Worm (Caenorhabditis elegans) whole organism, L4 larva: ENCODE measurements around the gene F26F4.5.

Experiments used
- F37D6.2 ChIP-seq: sonication (generic microtip); optimal IDR thresholded peaks from 2 replicates; lab custom pipeline; 2016; ENCODE audit warnings: mild to moderate bottlenecking, missing genetic modification characterization, missing compliant biosample characterization
- F44E2.7 ChIP-seq: fragments of 200-800 bp; sonication (Bioruptor generic); IDR thresholded peaks from 2 replicates; pipeline ENCODE4 v2.1.2; 2022; ENCODE audit warnings: missing genetic modification characterization, missing compliant biosample characterization
- aha-1 ChIP-seq: fragments of 150-350 bp; peaks from one replicate; lab custom pipeline; 2014; ENCODE audit warnings: missing biosample characterization, missing genetic modification characterization
- ceh-44 ChIP-seq: fragments of 200-800 bp; sonication (Bioruptor generic); IDR thresholded peaks from 2 replicates; pipeline ENCODE4 v1.3.6; 2022; ENCODE audit warnings: missing genetic modification reagents, missing genetic modification characterization, missing compliant biosample characterization
- ceh-62 ChIP-seq: sonication (generic microtip); optimal IDR thresholded peaks from 2 replicates; lab custom pipeline; 2017; ENCODE audit warnings: missing biosample characterization, missing genetic modification characterization
- ces-1 ChIP-seq: fragments of 150-350 bp; sonication (generic microtip); optimal IDR thresholded peaks from 4 replicates; lab custom pipeline; 2014; ENCODE audit warnings: missing biosample characterization, missing genetic modification reagents, missing genetic modification characterization
- ctbp-1 ChIP-seq: fragments of 200-800 bp; sonication (Bioruptor generic); IDR thresholded peaks from 2 replicates; pipeline ENCODE4 v1.3.6; 2022; ENCODE audit warnings: missing genetic modification reagents, missing genetic modification characterization, missing compliant biosample characterization
- daf-12 ChIP-seq: fragments of 150-350 bp; optimal IDR thresholded peaks from 2 replicates; lab custom pipeline; 2014; ENCODE audit warnings: missing biosample characterization, missing genetic modification reagents, missing genetic modification characterization
- daf-16 ChIP-seq, 3 experiments: sonication (generic microtip); optimal IDR thresholded peaks; 2 replicates each; lab custom pipeline; 2016 to 2017; ENCODE audit warnings: missing genetic modification characterization in 3 of 3, missing genetic modification reagents in 3 of 3, mild to moderate bottlenecking in 2 of 3, missing compliant biosample characterization in 2 of 3, missing biosample characterization in 1 of 3, moderate library complexity in 1 of 3
- daf-8 ChIP-seq: fragments of 200-800 bp; sonication (Bioruptor generic); IDR thresholded peaks from 2 replicates; pipeline ENCODE4 v1.3.6; 2022; ENCODE audit warnings: missing genetic modification characterization, missing compliant biosample characterization
- dmd-6 ChIP-seq: fragments of 200-800 bp; sonication (Bioruptor generic); IDR thresholded peaks from 2 replicates; pipeline ENCODE4 v1.3.6; 2022; ENCODE audit warnings: missing genetic modification reagents, missing genetic modification characterization, missing compliant biosample characterization
- fkh-10 ChIP-seq: fragments of 150-350 bp; optimal IDR thresholded peaks from 2 replicates; lab custom pipeline; 2014; ENCODE audit warnings: missing biosample characterization, missing genetic modification reagents, missing genetic modification characterization
- fos-1 ChIP-seq: fragments of 150-350 bp; optimal IDR thresholded peaks from 2 replicates; lab custom pipeline; 2014; ENCODE audit warnings: missing biosample characterization, missing genetic modification characterization
- hif-1 ChIP-seq, 2 experiments: sonication (generic microtip); optimal IDR thresholded peaks; 2 replicates each; lab custom pipeline; 2016 to 2017; ENCODE audit warnings: missing compliant biosample characterization in 2 of 2, missing genetic modification characterization in 2 of 2, missing genetic modification reagents in 2 of 2, missing genotype in 2 of 2, mild to moderate bottlenecking in 1 of 2
- hlh-30 ChIP-seq: sonication (generic microtip); optimal IDR thresholded peaks from 2 replicates; lab custom pipeline; 2017; ENCODE audit warnings: antibody characterized with exemption, mild to moderate bottlenecking, missing genetic modification characterization, missing compliant biosample characterization; ENCODE audit not compliant: insufficient read depth
- lin-1 ChIP-seq: fragments of 200-800 bp; sonication (Bioruptor generic); IDR thresholded peaks from 2 replicates; pipeline ENCODE4 v1.3.6; 2022; ENCODE audit warnings: missing genetic modification reagents, missing genetic modification characterization, missing compliant biosample characterization
- madf-5 ChIP-seq, 2 experiments: fragments of 200-800 bp; sonication (Bioruptor generic); IDR thresholded peaks; 2 replicates each; pipeline ENCODE4 v1.3.6; 2022; ENCODE audit warnings: missing compliant biosample characterization in 2 of 2, missing genetic modification characterization in 2 of 2
- madf-9 ChIP-seq: fragments of 200-800 bp; sonication (Bioruptor generic); conservative IDR thresholded peaks from 2 replicates; pipeline ENCODE4 v1.3.6; 2022; ENCODE audit warnings: missing genetic modification reagents, missing genetic modification characterization, missing compliant biosample characterization
- mxl-3 ChIP-seq: fragments of 200-800 bp; sonication (Bioruptor generic); optimal IDR thresholded peaks from 2 replicates; lab custom pipeline; 2018; ENCODE audit warnings: mild to moderate bottlenecking, missing genetic modification characterization, missing compliant biosample characterization
- nhr-10 ChIP-seq: fragments of 150-350 bp; optimal IDR thresholded peaks from 2 replicates; lab custom pipeline; 2014; ENCODE audit warnings: missing biosample characterization, missing genetic modification characterization
- nhr-102 ChIP-seq: sonication (generic microtip); optimal IDR thresholded peaks from 2 replicates; lab custom pipeline; 2016; ENCODE audit warnings: mild to moderate bottlenecking, missing genetic modification characterization, moderate library complexity, missing compliant biosample characterization
- nhr-11 ChIP-seq: fragments of 150-350 bp; optimal IDR thresholded peaks from 2 replicates; lab custom pipeline; 2014; ENCODE audit warnings: missing biosample characterization, missing genetic modification characterization
- nhr-237 ChIP-seq: sonication (generic microtip); optimal IDR thresholded peaks from 2 replicates; lab custom pipeline; 2017; ENCODE audit warnings: missing biosample characterization, missing genetic modification characterization
- nhr-25 ChIP-seq: sonication (generic microtip); optimal IDR thresholded peaks from 2 replicates; lab custom pipeline; 2017; ENCODE audit warnings: missing genetic modification characterization, mild to moderate bottlenecking, missing compliant biosample characterization, antibody characterized with exemption, moderate library complexity, borderline replicate concordance; ENCODE audit not compliant: insufficient read depth
- nhr-28 ChIP-seq: fragments of 150-350 bp; optimal IDR thresholded peaks from 2 replicates; lab custom pipeline; 2014; ENCODE audit warnings: missing biosample characterization, missing genetic modification characterization
- nhr-41 ChIP-seq: fragments of 200-800 bp; sonication (Bioruptor generic); IDR thresholded peaks from 2 replicates; pipeline ENCODE4 v1.3.6; 2022; ENCODE audit warnings: missing genetic modification reagents, missing genetic modification characterization, missing compliant biosample characterization
- nhr-48 ChIP-seq: sonication (generic microtip); optimal IDR thresholded peaks from 2 replicates; lab custom pipeline; 2016; ENCODE audit warnings: mild to moderate bottlenecking, missing genetic modification characterization, missing compliant biosample characterization
- nhr-76 ChIP-seq: fragments of 150-350 bp; optimal IDR thresholded peaks from 2 replicates; lab custom pipeline; 2014; ENCODE audit warnings: missing biosample characterization, missing genetic modification characterization
- pha-4 ChIP-seq, 2 experiments: fragments of 150-350 bp in 1 of 2; fragments of 200-800 bp in 1 of 2; sonication (Bioruptor generic) in 1 of 2; IDR thresholded peaks in 1 of 2; optimal IDR thresholded peaks in 1 of 2; 2 replicates each; pipeline versions ENCODE4 v1.3.6 to Lab custom; 2014 to 2022; ENCODE audit warnings: missing genetic modification characterization in 2 of 2, missing genetic modification reagents in 2 of 2, missing biosample characterization in 1 of 2, missing compliant biosample characterization in 1 of 2
- php-3 ChIP-seq: fragments of 200-800 bp; sonication (Bioruptor generic); IDR thresholded peaks from 2 replicates; pipeline ENCODE4 v1.3.6; 2022; ENCODE audit warnings: missing genetic modification reagents, missing genetic modification characterization, missing compliant biosample characterization
- pqm-1 ChIP-seq: sonication (generic microtip); optimal IDR thresholded peaks from 2 replicates; lab custom pipeline; 2017; ENCODE audit warnings: missing biosample characterization, missing genetic modification characterization
- spr-3 ChIP-seq: fragments of 200-800 bp; sonication (Bioruptor generic); optimal IDR thresholded peaks from 2 replicates; lab custom pipeline; 2018; ENCODE audit warnings: mild to moderate bottlenecking, missing genetic modification characterization, missing compliant biosample characterization
- unc-130 ChIP-seq: sonication (generic microtip); optimal IDR thresholded peaks from 2 replicates; lab custom pipeline; 2016; ENCODE audit warnings: missing genetic modification reagents, missing genetic modification characterization, missing compliant biosample characterization
- unc-39 ChIP-seq: sonication (generic microtip); optimal IDR thresholded peaks from 2 replicates; lab custom pipeline; 2017; ENCODE audit warnings: missing biosample characterization, missing genetic modification characterization
- unc-62 ChIP-seq, 3 experiments: fragments of 150-350 bp in 1 of 3; sonication (generic microtip); optimal IDR thresholded peaks in 2 of 3; peaks in 1 of 3; 1 replicate in 1 of 3; 2 replicates in 2 of 3; lab custom pipeline; 2014 to 2017; ENCODE audit warnings: missing biosample characterization in 3 of 3, missing genetic modification characterization in 3 of 3, missing genetic modification reagents in 3 of 3, missing genotype in 1 of 3
- vab-7 ChIP-seq: fragments of 200-800 bp; sonication (Bioruptor generic); IDR thresholded peaks from 2 replicates; pipeline ENCODE4 v1.3.6; 2022; ENCODE audit warnings: missing genetic modification reagents, missing genetic modification characterization, missing compliant biosample characterization
- zfp-2 ChIP-seq: sonication (generic microtip); optimal IDR thresholded peaks from 2 replicates; lab custom pipeline; 2016; ENCODE audit warnings: mild to moderate bottlenecking, missing genetic modification characterization, missing compliant biosample characterization
- zip-11 ChIP-seq: fragments of 200-800 bp; sonication (Bioruptor generic); IDR thresholded peaks from 2 replicates; pipeline ENCODE4 v1.3.6; 2022; ENCODE audit warnings: missing genetic modification characterization, missing compliant biosample characterization
- ztf-7 ChIP-seq: fragments of 150-350 bp; optimal IDR thresholded peaks from 2 replicates; lab custom pipeline; 2014; ENCODE audit warnings: missing biosample characterization, missing genetic modification characterization

The F26F4.5 gene

DNA sequence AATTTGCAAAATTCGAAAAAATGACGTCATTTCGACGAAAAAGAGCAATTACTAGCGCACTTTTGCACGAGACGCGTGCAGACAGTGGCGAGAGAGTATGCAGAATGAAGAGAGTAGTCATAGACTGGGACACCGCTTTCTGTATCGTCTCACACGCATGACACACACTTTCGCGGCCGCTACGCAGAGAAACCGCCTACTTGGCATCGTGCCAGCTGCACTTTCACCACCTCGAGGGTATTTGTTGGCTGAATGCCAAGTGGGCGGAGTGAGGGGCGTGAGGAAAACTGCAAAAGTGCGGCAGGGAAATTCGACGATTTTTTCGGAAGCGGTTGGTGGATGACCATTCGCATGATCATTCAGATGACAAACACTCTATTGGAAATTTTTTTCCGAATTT lies 8.7 kb upstream of the F26F4.5 start (continued):
- TF ChIP-seq vab-7 (GFP tag; lab: Robert Waterston, UW) = peak; percentile 97
- peak; percentile 98 for TF ChIP-seq nhr-25 (tag; lab: Kevin White, UChicago)
- TF ChIP-seq pqm-1 (tag; lab: Kevin White, UChicago) = peak; percentile 31
- peak; percentile 99 for TF ChIP-seq lin-1 (GFP tag; lab: Robert Waterston, UW)
- peak; percentile 99 for TF ChIP-seq nhr-41 (GFP tag; lab: Robert Waterston, UW)
- no peak for TF ChIP-seq fos-1 (tag; lab: Kevin White, UChicago)
- peak; percentile 99 for TF ChIP-seq mxl-3
- peak; percentile 97 for TF ChIP-seq F37D6.2 (tag; lab: Kevin White, UChicago)
- peak; percentile 94; the same call in 1 of the 2 replicates for TF ChIP-seq daf-8
- peak; percentile 96 for TF ChIP-seq nhr-10 (tag; lab: Kevin White, UChicago)
- TF ChIP-seq ces-1 (GFP tag; lab: Kevin White, UChicago) = peak; percentile 70
- TF ChIP-seq madf-5 (GFP tag; IDR thresholded peaks at IDR 0.05; lab: Robert Waterston, UW) = peak in 1 of 2 experiments; percentile 78; a peak in 1 of 4 replicates
- peak; percentile 83 for TF ChIP-seq nhr-76 (tag; lab: Kevin White, UChicago)
- TF ChIP-seq nhr-237 (tag; lab: Kevin White, UChicago) = peak; percentile 77
- peak; percentile 58; the same call in 1 of the 2 replicates for TF ChIP-seq ceh-44 (GFP tag; lab: Robert Waterston, UW)
- TF ChIP-seq ctbp-1 (GFP tag; lab: Robert Waterston, UW) = peak; percentile 99
- peak; percentile 99 for TF ChIP-seq fkh-10 (GFP tag; lab: Kevin White, UChicago)
- TF ChIP-seq unc-130 (GFP tag; lab: Kevin White, UChicago) = peak; percentile 79
- peak; percentile 98 for TF ChIP-seq nhr-48 (tag; lab: Kevin White, UChicago)
- TF ChIP-seq nhr-102 (tag; lab: Kevin White, UChicago) = peak; percentile 98
- TF ChIP-seq daf-12 = no peak
- TF ChIP-seq unc-39 (tag; lab: Kevin White, UChicago) = peak; percentile 90

DNA sequence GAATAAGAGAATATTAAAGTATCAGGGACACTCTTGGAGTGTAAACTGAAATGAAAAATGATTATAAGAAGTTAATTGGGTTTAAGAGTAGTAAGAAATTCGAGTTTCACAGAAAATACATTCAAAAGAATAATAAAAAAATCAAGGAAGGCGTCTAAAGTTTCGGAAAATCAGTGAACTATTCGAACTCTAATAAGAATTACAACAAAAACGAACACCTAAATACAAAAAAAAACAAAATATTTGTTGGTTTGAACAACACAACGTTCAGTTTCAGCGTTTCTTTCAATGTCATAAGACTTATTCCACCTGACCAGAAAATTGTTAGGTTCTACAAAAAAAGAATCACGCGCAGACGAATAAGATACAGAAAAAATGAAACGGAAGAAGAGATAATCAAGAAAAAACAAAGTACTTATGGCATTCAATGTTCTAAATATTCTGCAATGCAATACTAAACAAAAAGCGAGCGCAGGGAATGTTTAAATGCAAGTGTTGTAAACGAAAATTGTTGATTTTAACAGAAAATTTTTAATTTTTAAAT lies 8.1 kb upstream of the F26F4.5 start, which contains the start of gene nhl-2:
Gene nhl-2, minus strand, starts transcription at position 51 of the 544 bp plus-strand sequence.
- TF ChIP-seq dmd-6 (GFP tag; lab: Robert Waterston, UW) (peak; percentile 5; the same call in 1 of the 2 replicates), hif-1 (tag; optimal IDR thresholded peaks at IDR 0.05; lab: Kevin White, UChicago) (no peak), aha-1 (peak; percentile 50), hlh-30 (tag; lab: Kevin White, UChicago) (peak; percentile 76)

DNA sequence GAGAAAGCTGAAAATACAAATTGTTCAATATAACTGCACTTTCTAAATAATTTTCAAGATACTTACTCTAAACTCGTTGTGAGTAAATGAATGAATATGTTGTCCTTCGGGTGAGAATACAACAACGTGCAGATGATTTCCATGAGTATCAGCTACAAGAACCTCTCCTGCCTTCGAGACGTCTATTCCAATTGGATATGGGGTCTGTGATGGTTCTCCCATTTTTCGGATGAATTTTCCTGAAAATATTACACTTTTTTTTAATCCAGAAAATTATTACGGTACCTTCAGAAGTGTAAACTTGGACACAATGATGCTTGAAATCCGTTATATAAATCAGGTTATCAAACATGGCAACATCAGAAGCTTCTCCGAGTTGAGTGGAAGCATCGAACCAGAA lies 4.3 kb upstream of the F26F4.5 start:
- TF ChIP-seq unc-62 (GFP tag; optimal IDR thresholded peaks at IDR 0.05 in 1 of 2; lab: Kevin White, UChicago) = peak in 1 of 2 experiments; percentile 91
- no peak for TF ChIP-seq unc-62 (tag; optimal IDR thresholded peaks at IDR 0.05; lab: Kevin White, UChicago)
- TF ChIP-seq spr-3 (GFP tag; lab: Kevin White, UChicago) = no peak
- TF ChIP-seq, all 104 proteins: peak for 1

DNA sequence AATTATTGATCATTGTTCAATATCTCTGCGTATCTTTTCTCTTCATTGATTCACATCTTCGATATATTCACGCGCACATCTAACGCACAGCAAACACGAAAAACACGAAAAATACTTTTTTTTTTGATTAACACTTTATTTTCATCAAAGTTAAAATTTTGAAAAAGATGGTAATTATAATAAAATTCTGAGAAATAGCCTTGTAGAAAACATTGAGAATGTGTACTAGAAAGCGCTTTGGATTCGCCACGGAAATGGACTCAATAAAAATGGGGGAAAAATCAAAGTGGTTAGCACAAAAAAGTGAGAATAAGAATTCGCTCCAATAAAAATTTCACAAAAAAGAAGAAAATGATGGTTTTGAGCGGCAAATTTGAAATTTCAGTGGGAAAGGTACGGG lies 2.5 kb upstream of the F26F4.5 start, which contains the start of gene F26F4.6:
Gene F26F4.6, minus strand, starts transcription at position 101 of the 400 bp plus-strand sequence.
- TF ChIP-seq madf-5 (GFP tag; IDR thresholded peaks at IDR 0.05; lab: Robert Waterston, UW) = no peak
- TF ChIP-seq ceh-62 (tag; lab: Kevin White, UChicago) = no peak
- TF ChIP-seq nhr-10 (tag; lab: Kevin White, UChicago) = no peak
- TF ChIP-seq nhr-11 (tag; lab: Kevin White, UChicago) = no peak
- TF ChIP-seq madf-9 (GFP tag; lab: Robert Waterston, UW) = no peak
- TF ChIP-seq F44E2.7 = no peak

DNA sequence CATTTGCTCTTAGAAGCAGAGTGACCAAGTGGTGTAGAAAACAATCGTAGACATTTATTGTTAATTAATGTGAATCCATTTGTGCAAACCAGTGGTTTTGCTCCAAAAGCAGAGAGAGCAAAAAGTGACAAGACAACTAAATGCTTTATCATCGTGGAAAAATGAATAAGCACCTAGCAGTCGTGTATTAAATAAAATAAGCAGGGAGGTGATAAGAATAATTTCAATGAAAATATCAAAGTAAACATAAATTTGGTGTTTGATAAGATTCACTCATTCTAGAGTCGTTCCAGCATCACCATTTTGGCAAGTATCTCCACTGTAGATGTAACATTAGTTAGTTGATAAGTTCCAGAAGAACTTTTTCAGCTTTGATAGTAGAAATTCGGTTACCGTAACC lies 3.8 kb downstream of the F26F4.5 start, which contains the start of gene clec-6:
Gene clec-6, minus strand, starts transcription at position 154 of the 400 bp plus-strand sequence.
- no peak for TF ChIP-seq ztf-7 (tag; lab: Kevin White, UChicago)
- TF ChIP-seq zip-11 = no peak
- TF ChIP-seq hif-1 (tag; optimal IDR thresholded peaks at IDR 0.05; lab: Kevin White, UChicago) = no peak
- TF ChIP-seq php-3 (GFP tag; lab: Robert Waterston, UW) = no peak
- TF ChIP-seq zfp-2 (tag; lab: Kevin White, UChicago) = no peak
- TF ChIP-seq daf-16 (GFP tag; optimal IDR thresholded peaks at IDR 0.05; lab: Kevin White, UChicago) = no peak
- TF ChIP-seq daf-16 (tag; optimal IDR thresholded peaks at IDR 0.05; lab: Kevin White, UChicago) = peak; percentile 42
- TF ChIP-seq nhr-28 (tag; lab: Kevin White, UChicago) = peak; percentile 8
- TF ChIP-seq pha-4 (GFP tag; IDR thresholded peaks at IDR 0.05; lab: Robert Waterston, UW) = no peak
- no peak for TF ChIP-seq pha-4 (tag; optimal IDR thresholded peaks at IDR 0.05; lab: Kevin White, UChicago)
- TF ChIP-seq dmd-6 (GFP tag; lab: Robert Waterston, UW) = peak; percentile 36; the same call in 1 of the 2 replicates
